Fruit fly (Drosophila melanogaster): Measurements from ENCODE around the gene Rga.
A peak's percentile ranks its signal among the peaks of the same experiment; 100 is the strongest.

DNA sequence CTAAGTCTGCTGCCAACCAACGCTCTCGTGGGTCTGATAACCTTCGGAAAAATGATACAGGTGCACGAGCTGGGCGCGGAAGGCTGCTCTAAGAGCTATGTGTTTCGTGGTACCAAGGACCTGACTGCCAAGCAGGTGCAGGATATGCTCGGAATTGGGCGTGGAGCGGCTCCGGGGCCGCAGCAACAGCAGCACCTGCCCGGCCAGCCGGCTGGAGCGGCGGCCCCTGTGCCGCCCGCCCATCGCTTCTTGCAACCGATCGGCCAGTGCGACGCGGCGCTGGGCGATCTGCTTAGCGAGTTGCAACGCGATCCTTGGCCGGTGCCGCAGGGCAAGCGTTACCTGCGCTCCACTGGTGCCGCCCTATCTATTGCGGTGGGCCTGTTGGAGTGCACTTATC lies 37.0 kb upstream of the Rga start:
- TF ChIP-seq psq (optimal IDR thresholded peaks at IDR 0.05) (no peak), insv (optimal IDR thresholded peaks at IDR 0.05) (no peak), h (optimal IDR thresholded peaks at IDR 0.05) (no peak), ttk (optimal IDR thresholded peaks at IDR 0.05) (peak; percentile 77)

All from Kc167 (cell line).